Worm (Caenorhabditis elegans): ENCODE data around the gene sfxn-1.1.

ce11 chrII:9553179-9553578 lies 34.5 kb upstream of the sfxn-1.1 start, which contains the start of gene F35H8.1:
- TF ChIP-seq nhr-47 (tag; optimal IDR thresholded peaks at IDR 0.05) (no peak), elt-2 (tag; optimal IDR thresholded peaks at IDR 0.05) (no peak), blmp-1 (tag; optimal IDR thresholded peaks at IDR 0.05) (no peak), nhr-11 (tag; optimal IDR thresholded peaks at IDR 0.05) (no peak)
